Worm (Caenorhabditis elegans): Measurements from ENCODE around the gene H34I24.2.
A peak's percentile ranks its signal among the peaks of the same experiment; 100 is the strongest.

The H34I24.2 gene

DNA sequence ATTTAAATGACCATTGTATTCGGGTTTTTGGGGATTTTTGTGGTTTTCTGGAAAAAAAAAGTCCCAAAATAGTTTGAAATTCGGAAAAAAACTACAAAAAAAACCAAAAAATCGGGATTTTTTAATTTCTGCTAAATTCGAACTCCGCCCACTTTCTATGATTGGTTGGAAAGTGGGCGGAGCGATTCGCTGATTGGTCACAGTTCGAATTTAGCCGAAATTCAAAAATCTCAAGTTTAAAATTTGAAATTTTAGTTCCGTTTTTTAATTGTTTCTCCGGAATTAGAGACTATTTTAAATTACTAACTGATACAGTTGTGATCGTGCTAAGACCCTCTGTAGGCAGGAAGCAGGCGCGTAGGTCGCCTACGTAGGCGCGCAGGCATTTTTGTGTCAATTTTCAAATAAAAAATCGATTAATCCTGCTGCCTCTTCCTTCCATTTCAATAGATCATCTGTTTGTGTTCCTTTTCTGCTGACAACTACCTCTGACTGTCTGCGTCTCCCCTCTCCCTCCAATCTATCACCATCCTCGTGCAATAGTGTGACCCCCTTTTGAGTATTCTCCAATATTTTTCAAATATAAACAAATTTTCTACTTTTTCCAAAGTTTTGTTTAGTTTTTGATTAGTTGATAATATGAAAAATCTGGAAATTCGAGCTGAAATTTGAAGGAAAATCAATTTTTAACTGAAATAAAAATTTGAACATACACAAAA is 25.5 kb upstream of the H34I24.2 start:
- peak in 1 of 2 experiments; percentile 13 for TF ChIP-seq lsy-2 (tag; optimal IDR thresholded peaks at IDR 0.05)
- no peak for TF ChIP-seq F13H6.1 (tag; optimal IDR thresholded peaks at IDR 0.05)
- TF ChIP-seq unc-62 (GFP tag; optimal IDR thresholded peaks at IDR 0.05): no peak
- TF ChIP-seq Y55F3AM.14 (GFP tag; optimal IDR thresholded peaks at IDR 0.05): no peak
- TF ChIP-seq crh-2 (tag; optimal IDR thresholded peaks at IDR 0.05): no peak
- TF ChIP-seq nhr-6 (tag; optimal IDR thresholded peaks at IDR 0.05): no peak
- no peak for TF ChIP-seq alr-1 (tag; optimal IDR thresholded peaks at IDR 0.05)
- no peak for TF ChIP-seq ceh-16 (tag; optimal IDR thresholded peaks at IDR 0.05)

- TF ChIP-seq dmd-4 (tag; optimal IDR thresholded peaks at IDR 0.05) (no peak), nhr-21 (tag; optimal IDR thresholded peaks at IDR 0.05) (no peak), ama-1 (optimal IDR thresholded peaks at IDR 0.05) (no peak), elt-3 (tag; optimal IDR thresholded peaks at IDR 0.05) (no peak), blmp-1 (tag; optimal IDR thresholded peaks at IDR 0.05; ENCODE audit: insufficient read depth) (no peak), aly-2 (tag; optimal IDR thresholded peaks at IDR 0.05) (no peak), nhr-77 (tag; optimal IDR thresholded peaks at IDR 0.05) (no peak), F13H6.1 (tag; optimal IDR thresholded peaks at IDR 0.05) (no peak), zag-1 (tag; optimal IDR thresholded peaks at IDR 0.05) (no peak), nhr-6 (tag; optimal IDR thresholded peaks at IDR 0.05) (no peak)
Measured at ce11 chrIII:2817847-2818246, 24.0 kb upstream of the H34I24.2 start.

DNA sequence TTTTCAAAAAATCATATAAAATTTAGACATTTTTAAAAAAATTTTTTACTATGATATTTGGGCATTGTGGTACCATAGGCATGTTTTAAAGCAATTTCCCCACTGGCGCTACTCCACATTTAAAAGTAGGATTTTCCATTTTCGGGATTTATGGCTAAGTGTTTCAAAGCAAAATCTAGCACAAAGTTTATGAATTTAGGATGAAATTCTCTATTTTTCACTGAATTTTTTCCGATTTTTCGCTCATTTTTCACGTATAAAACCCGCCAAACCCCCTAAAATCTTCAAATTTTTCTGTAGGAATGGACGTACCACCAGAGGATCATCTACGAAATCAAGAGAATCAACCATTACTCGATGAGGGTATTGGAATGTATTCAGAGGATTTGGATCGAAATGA is 22.9 kb upstream of the H34I24.2 start, which contains the start of gene pipp-4P:
TSS of gene pipp-4P (plus strand) at position 301 of the 400 bp plus-strand sequence.
- no peak for TF ChIP-seq lin-39 (tag; optimal IDR thresholded peaks at IDR 0.05)
- no peak for TF ChIP-seq unc-39 (tag; optimal IDR thresholded peaks at IDR 0.05)
- TF ChIP-seq unc-55 (GFP tag; optimal IDR thresholded peaks at IDR 0.05): no peak
- no peak for TF ChIP-seq dmd-4 (tag; optimal IDR thresholded peaks at IDR 0.05)
- no peak for TF ChIP-seq ztf-1 (GFP tag; conservative IDR thresholded peaks at IDR 0.05)
- TF ChIP-seq lin-11 (tag; optimal IDR thresholded peaks at IDR 0.05): no peak
- no peak for TF ChIP-seq skn-1 (tag; optimal IDR thresholded peaks at IDR 0.05)
- no peak for TF ChIP-seq sma-9 (GFP tag; optimal IDR thresholded peaks at IDR 0.05)
- TF ChIP-seq sma-9 (tag; optimal IDR thresholded peaks at IDR 0.05): no peak
- TF ChIP-seq nhr-10 (tag; optimal IDR thresholded peaks at IDR 0.05): no peak
- no peak for TF ChIP-seq peb-1 (tag; optimal IDR thresholded peaks at IDR 0.05)
- no peak for TF ChIP-seq elt-3 (tag; optimal IDR thresholded peaks at IDR 0.05)
- no peak for TF ChIP-seq nhr-129 (tag; optimal IDR thresholded peaks at IDR 0.05)
- TF ChIP-seq mbf-1 (tag; optimal IDR thresholded peaks at IDR 0.05): no peak
- TF ChIP-seq C34F6.9 (tag; optimal IDR thresholded peaks at IDR 0.05): no peak
- no peak for TF ChIP-seq unc-62 (GFP tag; optimal IDR thresholded peaks at IDR 0.05)
- TF ChIP-seq nhr-21 (tag; optimal IDR thresholded peaks at IDR 0.05): no peak
- TF ChIP-seq zag-1 (tag; optimal IDR thresholded peaks at IDR 0.05): no peak
- TF ChIP-seq nhr-25 (tag; optimal IDR thresholded peaks at IDR 0.05): no peak

DNA sequence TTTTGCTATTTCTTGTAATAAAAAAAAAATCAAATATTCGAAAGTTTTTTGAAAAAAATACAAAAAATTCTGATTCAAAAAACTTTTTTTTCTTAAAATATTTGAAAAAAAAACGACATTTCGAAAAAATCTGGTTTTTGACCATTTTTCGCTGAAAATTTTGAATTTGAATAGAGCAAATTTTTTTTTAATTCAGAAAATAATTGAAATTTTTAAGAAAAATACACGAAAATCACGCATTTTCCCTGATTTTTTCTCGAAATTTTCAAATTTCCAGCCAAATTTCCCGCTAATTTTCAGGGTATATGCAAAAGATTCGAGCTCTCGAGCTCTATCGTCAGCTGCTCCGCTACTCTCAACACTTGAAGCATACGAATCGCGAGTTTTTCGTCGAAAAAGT is 15.1 kb upstream of the H34I24.2 start, which contains the start of gene Y71H2AM.1:
TSS of gene Y71H2AM.1 (plus strand) at position 301 of the 400 bp plus-strand sequence.
- TF ChIP-seq blmp-1 (tag; optimal IDR thresholded peaks at IDR 0.05; ENCODE audit: insufficient read depth): no peak
- no peak for TF ChIP-seq sma-3 (GFP tag; optimal IDR thresholded peaks at IDR 0.05)
- no peak for TF ChIP-seq fos-1 (tag; optimal IDR thresholded peaks at IDR 0.05)
- no peak for TF ChIP-seq unc-62 (GFP tag; optimal IDR thresholded peaks at IDR 0.05)
- TF ChIP-seq nhr-21 (tag; optimal IDR thresholded peaks at IDR 0.05): no peak
- TF ChIP-seq ztf-11 (tag; optimal IDR thresholded peaks at IDR 0.05): no peak
- TF ChIP-seq nhr-12 (tag; optimal IDR thresholded peaks at IDR 0.05): no peak
- no peak for TF ChIP-seq R02D3.7 (tag; optimal IDR thresholded peaks at IDR 0.05)
- TF ChIP-seq aly-2 (tag; optimal IDR thresholded peaks at IDR 0.05): no peak
- no peak for TF ChIP-seq unc-55 (GFP tag; optimal IDR thresholded peaks at IDR 0.05)
- no peak for TF ChIP-seq nhr-129 (tag; optimal IDR thresholded peaks at IDR 0.05)
- TF ChIP-seq F13H6.1 (tag; optimal IDR thresholded peaks at IDR 0.05): no peak
- TF ChIP-seq egl-27 (tag; optimal IDR thresholded peaks at IDR 0.05): no peak
- no peak for TF ChIP-seq ZK546.5 (tag; optimal IDR thresholded peaks at IDR 0.05)

All from whole organism, L2 larva.